Worm (Caenorhabditis elegans) whole organism, mixed stage, embryonic: ENCODE data around the gene frpr-13.

ENCODE experiments used
- M03D4.4 ChIP-seq: sonication (generic microtip); optimal IDR thresholded peaks from 2 replicates; lab custom pipeline; 2017; ENCODE audit warnings: mild to moderate bottlenecking, missing genetic modification characterization, missing compliant biosample characterization
- bed-3 ChIP-seq: fragments of 200-800 bp; sonication (Bioruptor generic); optimal IDR thresholded peaks from 3 replicates; lab custom pipeline; 2018; ENCODE audit warnings: mild to moderate bottlenecking, missing genetic modification characterization, moderate library complexity, missing compliant biosample characterization
- blmp-1 ChIP-seq: fragments of 150-350 bp; optimal IDR thresholded peaks from 2 replicates; lab custom pipeline; 2014; ENCODE audit warnings: missing biosample characterization, missing genetic modification characterization
- ceh-39 ChIP-seq: fragments of 150-350 bp; optimal IDR thresholded peaks from 2 replicates; lab custom pipeline; 2014; ENCODE audit warnings: missing biosample characterization, missing genetic modification characterization
- ceh-43 ChIP-seq: fragments of 200-800 bp; sonication (Bioruptor generic); optimal IDR thresholded peaks from 2 replicates; lab custom pipeline; 2018; ENCODE audit warnings: mild to moderate bottlenecking, missing genetic modification characterization, moderate library complexity, missing compliant biosample characterization
- ces-1 ChIP-seq: fragments of 150-350 bp; optimal IDR thresholded peaks from 2 replicates; lab custom pipeline; 2014; ENCODE audit warnings: missing biosample characterization, missing genetic modification reagents, missing genetic modification characterization
- cnd-1 ChIP-seq: fragments of 200-800 bp; sonication (Bioruptor generic); optimal IDR thresholded peaks from 2 replicates; lab custom pipeline; 2018; ENCODE audit warnings: mild to moderate bottlenecking, missing genetic modification characterization, missing compliant biosample characterization
- drap-1 ChIP-seq: fragments of 200-800 bp; sonication (Bioruptor generic); optimal IDR thresholded peaks from 3 replicates; lab custom pipeline; 2018; ENCODE audit warnings: mild to moderate bottlenecking, missing genetic modification characterization, missing compliant biosample characterization
- elt-1 ChIP-seq: sonication (generic microtip); optimal IDR thresholded peaks from 2 replicates; lab custom pipeline; 2017; ENCODE audit warnings: missing genetic modification characterization, mild to moderate bottlenecking, missing compliant biosample characterization, antibody characterized with exemption, moderate library complexity, borderline replicate concordance; ENCODE audit not compliant: insufficient read depth
- hlh-1 ChIP-seq: fragments of 150-350 bp; optimal IDR thresholded peaks from 2 replicates; lab custom pipeline; 2014; ENCODE audit warnings: missing biosample characterization, missing genetic modification reagents, missing genetic modification characterization
- lin-13 ChIP-seq: fragments of 150-350 bp; optimal IDR thresholded peaks from 2 replicates; lab custom pipeline; 2014; ENCODE audit warnings: missing biosample characterization, missing genetic modification characterization
- lin-32 ChIP-seq: fragments of 200-800 bp; sonication (Bioruptor generic); optimal IDR thresholded peaks from 2 replicates; lab custom pipeline; 2018; ENCODE audit warnings: mild to moderate bottlenecking, missing genetic modification characterization, missing compliant biosample characterization
- lsy-2 ChIP-seq: fragments of 150-350 bp; optimal IDR thresholded peaks from 2 replicates; lab custom pipeline; 2014; ENCODE audit warnings: missing biosample characterization, missing genetic modification characterization
- mab-5 ChIP-seq: fragments of 150-350 bp; optimal IDR thresholded peaks from 2 replicates; lab custom pipeline; 2014; ENCODE audit warnings: missing biosample characterization, missing genetic modification characterization
- mep-1 ChIP-seq: fragments of 150-350 bp; optimal IDR thresholded peaks from 2 replicates; lab custom pipeline; 2017; ENCODE audit warnings: missing biosample characterization, missing genetic modification reagents, missing genetic modification characterization, inconsistent platforms
- mls-2 ChIP-seq: sonication (generic microtip); optimal IDR thresholded peaks from 2 replicates; lab custom pipeline; 2016; ENCODE audit warnings: mild to moderate bottlenecking, missing genetic modification characterization, moderate library complexity, missing compliant biosample characterization
- nhr-12 ChIP-seq: fragments of 150-350 bp; optimal IDR thresholded peaks from 2 replicates; lab custom pipeline; 2014; ENCODE audit warnings: missing biosample characterization, missing genetic modification characterization
- nhr-2 ChIP-seq: fragments of 150-350 bp; optimal IDR thresholded peaks from 2 replicates; lab custom pipeline; 2014; ENCODE audit warnings: missing biosample characterization, missing genetic modification characterization
- nhr-237 ChIP-seq: fragments of 150-350 bp; optimal IDR thresholded peaks from 2 replicates; lab custom pipeline; 2014; ENCODE audit warnings: missing biosample characterization, missing genetic modification characterization
- nhr-76 ChIP-seq: sonication (generic microtip); optimal IDR thresholded peaks from 2 replicates; lab custom pipeline; 2017; ENCODE audit warnings: missing biosample characterization, missing genetic modification characterization
- pha-4 ChIP-seq: fragments of 150-350 bp; optimal IDR thresholded peaks from 2 replicates; lab custom pipeline; 2018; ENCODE audit warnings: missing biosample characterization, missing genetic modification reagents, missing genetic modification characterization
- sem-2 ChIP-seq: fragments of 200-800 bp; sonication (Bioruptor generic); optimal IDR thresholded peaks from 2 replicates; lab custom pipeline; 2018; ENCODE audit warnings: mild to moderate bottlenecking, missing genetic modification characterization, missing compliant biosample characterization
- snpc-4 ChIP-seq: fragments of 150-350 bp; optimal IDR thresholded peaks from 2 replicates; lab custom pipeline; 2014; ENCODE audit warnings: missing biosample characterization, missing genetic modification characterization
- sptf-1 ChIP-seq: sonication (generic microtip); optimal IDR thresholded peaks from 2 replicates; lab custom pipeline; 2017; ENCODE audit warnings: mild to moderate bottlenecking, missing genetic modification characterization, moderate library complexity, missing compliant biosample characterization
- unc-120 ChIP-seq: sonication (generic microtip); optimal IDR thresholded peaks from 2 replicates; lab custom pipeline; 2017; ENCODE audit warnings: missing genetic modification characterization, missing compliant biosample characterization; ENCODE audit not compliant: poor library complexity, severe bottlenecking
- unc-62 ChIP-seq: fragments of 150-350 bp; optimal IDR thresholded peaks from 2 replicates; lab custom pipeline; 2014; ENCODE audit warnings: missing biosample characterization, missing genetic modification reagents, missing genetic modification characterization
- zip-8 ChIP-seq: fragments of 150-350 bp; optimal IDR thresholded peaks from 2 replicates; lab custom pipeline; 2014; ENCODE audit warnings: missing biosample characterization, missing genetic modification characterization

frpr-13 gene

DNA sequence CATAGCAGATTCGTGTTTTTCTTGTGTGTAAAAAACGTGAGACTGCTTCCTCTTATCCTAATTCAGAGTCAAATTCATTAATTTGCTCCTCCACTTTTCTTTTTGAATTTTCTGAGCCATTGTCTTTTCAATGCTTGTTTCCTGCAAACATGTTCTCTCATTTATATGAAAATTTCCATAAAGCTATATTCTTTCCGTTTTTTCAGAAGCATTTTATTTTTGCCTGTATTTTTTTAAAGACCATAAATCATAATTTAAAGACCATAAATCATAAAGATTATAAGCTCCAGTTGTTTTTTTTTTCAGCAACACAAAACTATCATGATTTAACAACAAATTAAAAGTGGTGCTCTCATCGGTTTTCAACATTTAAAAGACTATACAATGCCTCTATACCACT, 8.0 kb downstream of the frpr-13 start, which contains the start of gene frpr-11:
TSS of gene frpr-11 (plus strand) at position 301 of the 400 bp plus-strand sequence.
- TF ChIP-seq drap-1 (GFP tag; lab: Kevin White, UChicago), result no peak
- TF ChIP-seq sem-2 (GFP tag; lab: Kevin White, UChicago), result no peak
- TF ChIP-seq ces-1 (GFP tag; lab: Kevin White, UChicago), result no peak
- no peak for TF ChIP-seq snpc-4 (tag; lab: Kevin White, UChicago)
- no peak for TF ChIP-seq nhr-237
- TF ChIP-seq M03D4.4 (tag; lab: Kevin White, UChicago), result no peak
- no peak for TF ChIP-seq elt-1 (tag; lab: Kevin White, UChicago)
- TF ChIP-seq mep-1 (tag; lab: Kevin White, UChicago), result no peak
- TF ChIP-seq bed-3 (GFP tag; lab: Kevin White, UChicago), result no peak
- TF ChIP-seq ceh-39 (tag; lab: Kevin White, UChicago), result no peak
- no peak for TF ChIP-seq unc-120 (tag; lab: Kevin White, UChicago)
- TF ChIP-seq mab-5, result no peak
- TF ChIP-seq nhr-76, result no peak
- no peak for TF ChIP-seq nhr-2 (tag; lab: Kevin White, UChicago)
- no peak for TF ChIP-seq mls-2 (tag; lab: Kevin White, UChicago)
- no peak for TF ChIP-seq cnd-1 (tag; lab: Kevin White, UChicago)
- no peak for TF ChIP-seq hlh-1 (tag; lab: Kevin White, UChicago)
- TF ChIP-seq ceh-43 (GFP tag; lab: Kevin White, UChicago), result no peak

ce11 chrV:8913940-8914339, 15.1 kb downstream of the frpr-13 start, which contains the start of gene mod-1:
mod-1 (minus strand) TSS chrV:8914040.
- TF ChIP-seq ceh-43 (GFP tag; lab: Kevin White, UChicago) (no peak), mls-2 (tag; lab: Kevin White, UChicago) (no peak), snpc-4 (tag; lab: Kevin White, UChicago) (no peak), lsy-2 (no peak), bed-3 (GFP tag; lab: Kevin White, UChicago) (no peak), sptf-1 (tag; lab: Kevin White, UChicago) (no peak), mab-5 (no peak), zip-8 (tag; lab: Kevin White, UChicago) (no peak), lin-13 (tag; lab: Kevin White, UChicago) (no peak), hlh-1 (tag; lab: Kevin White, UChicago) (no peak), nhr-237 (no peak)

- TF ChIP-seq hlh-1 (tag; lab: Kevin White, UChicago), result peak; percentile 2
- TF ChIP-seq bed-3 (GFP tag; lab: Kevin White, UChicago), result no peak
These were observed 23.9 kb downstream of the frpr-13 start, which contains the start of gene ttr-47 for ce11 chrV:8922781-8923180. ttr-47 (plus strand) TSS chrV:8923088.

- no peak for TF ChIP-seq unc-62 (GFP tag; lab: Kevin White, UChicago)
- no peak for TF ChIP-seq pha-4 (tag; lab: Kevin White, UChicago)
- no peak for TF ChIP-seq nhr-2 (tag; lab: Kevin White, UChicago)
- TF ChIP-seq M03D4.4 (tag; lab: Kevin White, UChicago), result no peak
- no peak for TF ChIP-seq blmp-1 (tag; lab: Kevin White, UChicago)
These were observed 28.9 kb downstream of the frpr-13 start for ce11 chrV:8927715-8928114.

DNA sequence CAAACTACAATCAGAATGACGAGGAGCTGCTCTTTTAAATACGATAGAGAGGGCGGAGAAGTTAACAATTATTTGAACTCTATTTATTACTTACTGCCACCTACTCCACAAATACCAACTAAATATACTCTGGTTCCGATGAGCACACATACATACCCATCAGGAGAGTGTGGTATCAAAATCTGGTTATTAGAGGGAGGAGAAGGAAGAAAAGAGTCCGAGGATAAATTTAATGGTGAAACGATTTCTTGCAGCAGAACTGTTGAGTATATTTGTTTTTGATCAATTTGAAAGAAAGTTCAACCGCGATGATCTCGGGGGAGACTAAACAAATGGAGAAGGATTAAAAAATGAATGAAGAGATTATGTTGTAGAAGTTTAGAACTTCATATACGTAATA, 30.1 kb downstream of the frpr-13 start, which contains the start of gene H14N18.4:
TSS of gene H14N18.4 (minus strand) at position 12 of the 400 bp plus-strand sequence.
- no peak for TF ChIP-seq M03D4.4 (tag; lab: Kevin White, UChicago)
- no peak for TF ChIP-seq mep-1 (tag; lab: Kevin White, UChicago)
- no peak for TF ChIP-seq hlh-1 (tag; lab: Kevin White, UChicago)
- TF ChIP-seq ceh-39 (tag; lab: Kevin White, UChicago), result no peak
- no peak for TF ChIP-seq pha-4 (tag; lab: Kevin White, UChicago)
- no peak for TF ChIP-seq nhr-12 (tag; lab: Kevin White, UChicago)
- TF ChIP-seq nhr-76, result no peak
- no peak for TF ChIP-seq lin-13 (tag; lab: Kevin White, UChicago)
- TF ChIP-seq mab-5, result no peak
- no peak for TF ChIP-seq bed-3 (GFP tag; lab: Kevin White, UChicago)
- no peak for TF ChIP-seq nhr-2 (tag; lab: Kevin White, UChicago)
- no peak for TF ChIP-seq sem-2 (GFP tag; lab: Kevin White, UChicago)
- TF ChIP-seq ces-1 (GFP tag; lab: Kevin White, UChicago), result no peak
- TF ChIP-seq unc-62 (GFP tag; lab: Kevin White, UChicago), result no peak
- no peak for TF ChIP-seq lin-32 (GFP tag; lab: Kevin White, UChicago)
- no peak for TF ChIP-seq sptf-1 (tag; lab: Kevin White, UChicago)
- no peak for TF ChIP-seq lsy-2
- no peak for TF ChIP-seq snpc-4 (tag; lab: Kevin White, UChicago)
- TF ChIP-seq, all 35 proteins: peak for 0
